Fruit fly (Drosophila melanogaster) S2 (cell line): Measurements from ENCODE around the gene TM9SF4.

Experiments
- CG8478 ChIP-seq: fragments of >200 bp; optimal IDR thresholded peaks from 2 replicates; lab custom pipeline; 2018
- CTCF ChIP-seq, 2 experiments: fragments of >200 bp; optimal IDR thresholded peaks; 2 replicates each; lab custom pipeline; 2018

DNA sequence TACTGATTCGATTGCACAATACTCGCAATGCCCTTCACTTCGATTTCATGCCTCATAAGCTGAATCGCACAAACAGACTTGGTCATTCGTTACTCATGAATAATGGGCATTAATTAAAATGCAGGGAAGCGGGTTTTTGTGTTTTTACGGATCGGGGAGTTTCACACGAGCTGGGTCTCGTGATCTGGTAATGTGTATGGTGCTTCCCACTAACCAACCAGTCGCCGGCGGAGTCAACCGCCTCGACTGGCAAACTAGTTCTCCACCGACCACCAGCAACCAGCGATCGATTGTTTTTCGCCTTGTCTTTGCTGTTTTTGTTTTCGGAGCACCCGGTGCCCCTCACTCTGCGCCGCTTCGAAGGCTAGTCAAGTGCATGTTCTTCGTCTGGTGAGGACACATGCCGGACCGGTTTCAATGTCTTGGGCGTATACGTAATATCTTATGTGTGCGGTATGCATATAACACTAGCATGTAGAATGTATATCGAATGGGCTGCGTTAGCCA lies 57.9 kb downstream of the TM9SF4 start:
- TF ChIP-seq CG8478 (lab: Kevin White, UChicago), result no peak
- TF ChIP-seq CTCF (optimal IDR thresholded peaks at IDR 0.05; lab: Kevin White, UChicago), result no peak
